Worm (Caenorhabditis elegans): ENCODE measurements around the gene M163.11.

ce11 chrX:14484827-14485226 lies 5.6 kb downstream of the M163.11 start, which contains the start of gene M163.8:
- TF ChIP-seq med-1 (GFP tag; optimal IDR thresholded peaks at IDR 0.05; ENCODE audit: insufficient read depth) (no peak), flt-1 (GFP tag; IDR thresholded peaks at IDR 0.05) (no peak), ztf-23 (GFP tag; IDR thresholded peaks at IDR 0.05) (no peak), T22C8.4 (GFP tag; IDR thresholded peaks at IDR 0.05) (no peak), tab-1 (GFP tag; IDR thresholded peaks at IDR 0.05) (no peak)

All from whole organism, midembryonic.